Fruit fly (Drosophila melanogaster) whole organism, embryonic: Measurements from ENCODE around the gene tbrd-1.
A peak's percentile ranks its signal among the peaks of the same experiment; 100 is the strongest.

Experiments used
- CG10462 ChIP-seq: fragments of 200-800 bp; sonication (Bioruptor generic); optimal IDR thresholded peaks from 2 replicates; lab custom pipeline; 2016; ENCODE audit warnings: missing biosample characterization, missing genetic modification characterization
- CG10543 ChIP-seq: fragments of 200-800 bp; sonication (Bioruptor generic); optimal IDR thresholded peaks from 3 replicates; lab custom pipeline; 2017; ENCODE audit warnings: missing biosample characterization, mild to moderate bottlenecking, missing genetic modification characterization, moderate library complexity
- CG10565 ChIP-seq: fragments of 200-800 bp; sonication (Bioruptor generic); optimal IDR thresholded peaks from 3 replicates; lab custom pipeline; 2016; ENCODE audit warnings: missing biosample characterization, mild to moderate bottlenecking, missing genetic modification characterization
- CG11398 ChIP-seq: fragments of 200-800 bp; sonication (Bioruptor generic); optimal IDR thresholded peaks from 2 replicates; lab custom pipeline; 2016; ENCODE audit warnings: missing biosample characterization, missing genetic modification characterization
- CG11723 ChIP-seq: fragments of 200-800 bp; sonication (Bioruptor generic); optimal IDR thresholded peaks from 2 replicates; lab custom pipeline; 2017; ENCODE audit warnings: missing biosample characterization, mild to moderate bottlenecking, missing genetic modification characterization
- CG12155 ChIP-seq: fragments of 200-800 bp; sonication (Bioruptor generic); optimal IDR thresholded peaks from 3 replicates; lab custom pipeline; 2016; ENCODE audit warnings: missing biosample characterization, missing genetic modification characterization
- CG12391 ChIP-seq: fragments of 200-800 bp; sonication (Bioruptor generic); optimal IDR thresholded peaks from 3 replicates; lab custom pipeline; 2018; ENCODE audit warnings: missing biosample characterization, mild to moderate bottlenecking, missing genetic modification characterization, moderate library complexity
- CG12769 ChIP-seq: fragments of 200-800 bp; sonication (Bioruptor generic); optimal IDR thresholded peaks from 2 replicates; lab custom pipeline; 2019; ENCODE audit warnings: missing biosample characterization, mild to moderate bottlenecking, missing genetic modification characterization, moderate library complexity
- CG14014 ChIP-seq: fragments of 200-800 bp; sonication (Bioruptor generic); IDR thresholded peaks from 2 replicates; pipeline ENCODE4 v1.3.6; 2022; ENCODE audit warnings: missing biosample characterization, missing genetic modification characterization
- CG17328 ChIP-seq: fragments of 200-800 bp; sonication (Bioruptor generic); IDR thresholded peaks from 2 replicates; pipeline ENCODE4 v1.3.6; 2022; ENCODE audit warnings: missing biosample characterization, missing genetic modification characterization
- CG17359 ChIP-seq: fragments of 200-800 bp; sonication (Bioruptor generic); optimal IDR thresholded peaks from 3 replicates; lab custom pipeline; 2018; ENCODE audit warnings: missing biosample characterization, mild to moderate bottlenecking, missing genetic modification characterization, moderate library complexity
- CG17385 ChIP-seq: fragments of 200-800 bp; sonication (Bioruptor generic); optimal IDR thresholded peaks from 3 replicates; lab custom pipeline; 2018; ENCODE audit warnings: missing biosample characterization, mild to moderate bottlenecking, missing genetic modification characterization
- CG17612 ChIP-seq: fragments of 200-800 bp; sonication (Bioruptor generic); IDR thresholded peaks from 2 replicates; pipeline ENCODE4 v1.3.6; 2022; ENCODE audit warnings: missing biosample characterization, missing genetic modification characterization
- CG32767 ChIP-seq: fragments of 200-800 bp; sonication (Bioruptor generic); IDR thresholded peaks from 2 replicates; pipeline ENCODE4 v1.3.6; 2022; ENCODE audit warnings: missing biosample characterization, missing genetic modification characterization
- CG3281 ChIP-seq: fragments of 200-800 bp; sonication (Bioruptor generic); optimal IDR thresholded peaks from 3 replicates; lab custom pipeline; 2017; ENCODE audit warnings: missing biosample characterization, mild to moderate bottlenecking, missing genetic modification characterization
- CG3838 ChIP-seq: fragments of 200-800 bp; sonication (Bioruptor generic); optimal IDR thresholded peaks from 3 replicates; lab custom pipeline; 2016; ENCODE audit warnings: missing biosample characterization, missing genetic modification characterization
- CG43689 ChIP-seq: fragments of 200-800 bp; sonication (Bioruptor generic); IDR thresholded peaks from 2 replicates; pipeline ENCODE4 v1.3.6; 2022; ENCODE audit warnings: missing biosample characterization, missing genetic modification characterization
- CG4424 ChIP-seq: fragments of 200-800 bp; sonication (Bioruptor generic); optimal IDR thresholded peaks from 3 replicates; lab custom pipeline; 2016; ENCODE audit warnings: missing biosample characterization, missing genetic modification characterization
- CG6689 ChIP-seq: fragments of 200-800 bp; sonication (Bioruptor generic); IDR thresholded peaks from 2 replicates; pipeline ENCODE4 v1.3.6; 2022; ENCODE audit warnings: missing biosample characterization, missing genetic modification characterization
- CG7372 ChIP-seq: fragments of 200-800 bp; sonication (Bioruptor generic); IDR thresholded peaks from 2 replicates; pipeline ENCODE4 v1.3.6; 2022; ENCODE audit warnings: missing biosample characterization, missing genetic modification characterization
- CG9437 ChIP-seq: fragments of 200-800 bp; sonication (Bioruptor generic); optimal IDR thresholded peaks from 2 replicates; lab custom pipeline; 2018; ENCODE audit warnings: missing biosample characterization, mild to moderate bottlenecking, missing genetic modification characterization
- CoRest ChIP-seq: fragments of 200-800 bp; sonication (Bioruptor generic); optimal IDR thresholded peaks from 3 replicates; lab custom pipeline; 2018; ENCODE audit warnings: missing biosample characterization, mild to moderate bottlenecking, missing genetic modification characterization, moderate library complexity
- Fer1 ChIP-seq: fragments of 200-800 bp; sonication (Bioruptor generic); optimal IDR thresholded peaks from 2 replicates; lab custom pipeline; 2017; ENCODE audit warnings: missing biosample characterization, mild to moderate bottlenecking, missing genetic modification characterization
- HmgD ChIP-seq: fragments of 200-800 bp; sonication (Bioruptor generic); optimal IDR thresholded peaks from 3 replicates; lab custom pipeline; 2016; ENCODE audit warnings: missing biosample characterization, missing genetic modification characterization
- Hr3 ChIP-seq: fragments of 200-800 bp; sonication (Bioruptor generic); optimal IDR thresholded peaks from 3 replicates; lab custom pipeline; 2016; ENCODE audit warnings: missing biosample characterization, missing genetic modification characterization
- MESR4 ChIP-seq: fragments of 200-800 bp; sonication (Bioruptor generic); optimal IDR thresholded peaks from 2 replicates; lab custom pipeline; 2018; ENCODE audit warnings: missing biosample characterization, mild to moderate bottlenecking, missing genetic modification characterization, moderate library complexity
- Mes4 ChIP-seq: fragments of 200-800 bp; sonication (Bioruptor generic); optimal IDR thresholded peaks from 2 replicates; lab custom pipeline; 2016; ENCODE audit warnings: missing biosample characterization, missing genetic modification characterization
- PHDP ChIP-seq: fragments of 200-800 bp; sonication (Bioruptor generic); optimal IDR thresholded peaks from 3 replicates; lab custom pipeline; 2018; ENCODE audit warnings: missing biosample characterization, mild to moderate bottlenecking, missing genetic modification characterization, moderate library complexity
- aop ChIP-seq: fragments of 200-800 bp; sonication (Bioruptor generic); IDR thresholded peaks from 2 replicates; pipeline ENCODE4 v1.3.6; 2022; ENCODE audit warnings: missing biosample characterization, missing genetic modification characterization
- az2 ChIP-seq: fragments of 200-800 bp; sonication (Bioruptor generic); optimal IDR thresholded peaks from 3 replicates; lab custom pipeline; 2016; ENCODE audit warnings: missing biosample characterization, missing genetic modification characterization
- chif ChIP-seq, 2 experiments: fragments of 200-800 bp; sonication (Bioruptor generic); optimal IDR thresholded peaks; 3 replicates each; lab custom pipeline; 2016; ENCODE audit warnings: missing biosample characterization in 2 of 2, missing genetic modification characterization in 2 of 2
- ci ChIP-seq: fragments of 200-800 bp; sonication (Bioruptor generic); IDR thresholded peaks from 3 replicates; pipeline ENCODE4 v1.3.6; 2022; ENCODE audit warnings: missing biosample characterization, missing genetic modification characterization
- cwo ChIP-seq: fragments of 200-800 bp; sonication (Bioruptor generic); optimal IDR thresholded peaks from 3 replicates; lab custom pipeline; 2017; ENCODE audit warnings: missing biosample characterization, missing genetic modification characterization, mild to moderate bottlenecking, moderate library complexity, missing genetic modification reagents
- esg ChIP-seq: fragments of 200-800 bp; sonication (Bioruptor generic); conservative IDR thresholded peaks from 2 replicates; pipeline ENCODE4 v1.3.6; 2022; ENCODE audit warnings: missing biosample characterization, missing genetic modification characterization
- eyg ChIP-seq: fragments of 200-800 bp; sonication (Bioruptor generic); optimal IDR thresholded peaks from 3 replicates; lab custom pipeline; 2016; ENCODE audit warnings: missing biosample characterization, missing genetic modification characterization
- gro ChIP-seq: fragments of 200-800 bp; sonication (Bioruptor generic); optimal IDR thresholded peaks from 2 replicates; lab custom pipeline; 2016; ENCODE audit warnings: missing biosample characterization, missing genetic modification characterization
- kah ChIP-seq: fragments of 200-800 bp; sonication (Bioruptor generic); optimal IDR thresholded peaks from 2 replicates; lab custom pipeline; 2018; ENCODE audit warnings: missing biosample characterization, mild to moderate bottlenecking, missing genetic modification characterization
- mld ChIP-seq: fragments of 200-800 bp; sonication (Bioruptor generic); IDR thresholded peaks from 3 replicates; pipeline ENCODE4 v1.3.6; 2022; ENCODE audit warnings: missing biosample characterization, missing genetic modification characterization; ENCODE audit not compliant: partially characterized antibody
- otp ChIP-seq: fragments of 200-800 bp; sonication (Bioruptor generic); IDR thresholded peaks from 3 replicates; pipeline ENCODE4, ENCODE4 v1.3.6; 2022; ENCODE audit warnings: missing biosample characterization, missing genetic modification characterization
- pan ChIP-seq, 4 experiments: fragments of >200 bp in 3 of 4; fragments of 200-800 bp in 1 of 4; sonication (Bioruptor generic) in 1 of 4; optimal IDR thresholded peaks in 3 of 4; IDR thresholded peaks in 1 of 4; 2 replicates each; pipeline versions ENCODE4 v1.3.6 to Lab custom; 2017 to 2022; ENCODE audit warnings: missing biosample characterization in 2 of 4, missing genetic modification characterization in 2 of 4, mixed read lengths in 1 of 4
- pfk ChIP-seq: fragments of 200-800 bp; sonication (Bioruptor generic); optimal IDR thresholded peaks from 2 replicates; lab custom pipeline; 2018; ENCODE audit warnings: missing biosample characterization, mild to moderate bottlenecking, missing genetic modification characterization, moderate library complexity
- pnt ChIP-seq: fragments of 200-800 bp; sonication (Bioruptor generic); optimal IDR thresholded peaks from 3 replicates; lab custom pipeline; 2016; ENCODE audit warnings: missing biosample characterization, missing genetic modification characterization
- repo ChIP-seq: fragments of 200-800 bp; sonication (Bioruptor generic); optimal IDR thresholded peaks from 2 replicates; lab custom pipeline; 2016; ENCODE audit warnings: missing biosample characterization, missing genetic modification characterization
- sd ChIP-seq: fragments of 200-800 bp; sonication (Bioruptor generic); optimal IDR thresholded peaks from 3 replicates; lab custom pipeline; 2018; ENCODE audit warnings: missing biosample characterization, mild to moderate bottlenecking, missing genetic modification characterization, moderate library complexity
- sens ChIP-seq: fragments of 200-800 bp; sonication (Bioruptor generic); peaks from one replicate; lab custom pipeline; 2016; ENCODE audit warnings: missing biosample characterization, missing genetic modification characterization
- slou ChIP-seq: fragments of 200-800 bp; sonication (Bioruptor generic); optimal IDR thresholded peaks from 3 replicates; lab custom pipeline; 2016; ENCODE audit warnings: missing biosample characterization, missing genetic modification characterization
- slp2 ChIP-seq: fragments of 200-800 bp; sonication (Bioruptor generic); optimal IDR thresholded peaks from 2 replicates; lab custom pipeline; 2016; ENCODE audit warnings: missing biosample characterization, missing genetic modification characterization
- unc-4 ChIP-seq: fragments of 200-800 bp; sonication (Bioruptor generic); IDR thresholded peaks from 2 replicates; pipeline ENCODE4 v1.3.6; 2022; ENCODE audit warnings: missing biosample characterization, missing genetic modification characterization; ENCODE audit not compliant: partially characterized antibody
- unpg ChIP-seq: fragments of 200-800 bp; sonication (Bioruptor generic); optimal IDR thresholded peaks from 3 replicates; lab custom pipeline; 2018; ENCODE audit warnings: missing biosample characterization, mild to moderate bottlenecking, missing genetic modification characterization, moderate library complexity
- vfl ChIP-seq: fragments of 200-800 bp; sonication (Bioruptor generic); optimal IDR thresholded peaks from 2 replicates; lab custom pipeline; 2016; ENCODE audit warnings: missing biosample characterization, missing genetic modification characterization
- zf30C ChIP-seq: fragments of 200-800 bp; sonication (Bioruptor generic); optimal IDR thresholded peaks from 3 replicates; lab custom pipeline; 2018; ENCODE audit warnings: missing biosample characterization, mild to moderate bottlenecking, missing genetic modification characterization

The tbrd-1 gene

dm6 chr3R:23915042-23915428 lies 21.7 kb upstream of the tbrd-1 start:
- TF ChIP-seq slou (GFP tag; lab: Kevin White, UChicago) = peak; percentile 5
- TF ChIP-seq CG10462 (GFP tag; lab: Kevin White, UChicago) = no peak
- TF ChIP-seq otp = 0 out of 3 replicates have a peak, but pooled peaks have one; percentile 45
- TF ChIP-seq gro = no peak
- TF ChIP-seq CG7372 (GFP tag; lab: Robert Waterston, UW) = no peak
- TF ChIP-seq vfl (GFP tag; lab: Kevin White, UChicago) = no peak
- no peak for TF ChIP-seq kah
- TF ChIP-seq unpg (GFP tag; lab: Kevin White, UChicago) = peak; percentile 43
- TF ChIP-seq CG10543 (GFP tag; lab: Kevin White, UChicago) = no peak
- no peak for TF ChIP-seq CG17328 (GFP tag; lab: Robert Waterston, UW)
- TF ChIP-seq CG10565 (GFP tag; lab: Kevin White, UChicago) = no peak
- no peak for TF ChIP-seq CG11723 (GFP tag; lab: Kevin White, UChicago)
- TF ChIP-seq sd (tag; lab: Kevin White, UChicago) = no peak
- peak; percentile 31 for TF ChIP-seq CG12391 (tag; lab: Kevin White, UChicago)
- TF ChIP-seq CG3838 (GFP tag; lab: Kevin White, UChicago) = no peak
- TF ChIP-seq CG12769 (tag; lab: Kevin White, UChicago) = no peak
- TF ChIP-seq esg (GFP tag; lab: Robert Waterston, UW) = peak; percentile 39; the same call in 1 of the 2 replicates
- peak; percentile 41 for TF ChIP-seq CG4424 (GFP tag; lab: Kevin White, UChicago)
- peak; percentile 31 for TF ChIP-seq CG3281 (GFP tag; lab: Kevin White, UChicago)
- peak; percentile 57 for TF ChIP-seq sens (GFP tag; lab: Kevin White, UChicago)
- no peak for TF ChIP-seq eyg (GFP tag; lab: Kevin White, UChicago)
- TF ChIP-seq PHDP = peak; percentile 5
- TF ChIP-seq CG9437 (GFP tag; lab: Kevin White, UChicago) = no peak
- no peak for TF ChIP-seq pnt
- peak; percentile 26; the same call in 1 of the 2 replicates for TF ChIP-seq CG6689 (GFP tag; lab: Robert Waterston, UW)
- TF ChIP-seq zf30C (GFP tag; lab: Kevin White, UChicago) = no peak
- no peak for TF ChIP-seq Mes4
- peak; percentile 9 for TF ChIP-seq az2 (GFP tag; lab: Kevin White, UChicago)
- TF ChIP-seq cwo (GFP tag; lab: Kevin White, UChicago) = no peak
- TF ChIP-seq pan (optimal IDR thresholded peaks at IDR 0.05; lab: Kevin White, UChicago) = no peak
- peak in 1 of 2 experiments; percentile 73 for TF ChIP-seq pan (GFP tag; optimal IDR thresholded peaks at IDR 0.05 in 1 of 2, IDR thresholded peaks at IDR 0.05 in 1 of 2)
- no peak for TF ChIP-seq HmgD
- TF ChIP-seq unc-4 (GFP tag; lab: Robert Waterston, UW) = no peak
- TF ChIP-seq CG17612 = no peak
- no peak for TF ChIP-seq aop (GFP tag; lab: Robert Waterston, UW)
- no peak for TF ChIP-seq CG11398
- TF ChIP-seq slp2 (GFP tag; lab: Kevin White, UChicago) = no peak
- no peak for TF ChIP-seq CG32767 (GFP tag; lab: Robert Waterston, UW)
- TF ChIP-seq CoRest = no peak
- TF ChIP-seq repo (GFP tag; lab: Kevin White, UChicago) = no peak
- TF ChIP-seq mld (GFP tag; lab: Robert Waterston, UW) = no peak
- no peak for TF ChIP-seq chif (GFP tag; optimal IDR thresholded peaks at IDR 0.05; lab: Kevin White, UChicago)
- TF ChIP-seq CG43689 = no peak
- TF ChIP-seq CG17385 (GFP tag; lab: Kevin White, UChicago) = no peak
- 0 out of 3 replicates have a peak, but pooled peaks have one; percentile 41 for TF ChIP-seq ci
- TF ChIP-seq Fer1 (GFP tag; lab: Kevin White, UChicago) = peak; percentile 57
- no peak for TF ChIP-seq MESR4
- TF ChIP-seq CG14014 (GFP tag; lab: Robert Waterston, UW) = peak; percentile 71
- peak; percentile 41 for TF ChIP-seq CG17359 (tag; lab: Kevin White, UChicago)
- TF ChIP-seq pfk (GFP tag; lab: Kevin White, UChicago) = no peak
- TF ChIP-seq Hr3 (GFP tag; lab: Kevin White, UChicago) = peak; percentile 33
- TF ChIP-seq CG12155 = peak; percentile 3
